Fruit fly (Drosophila melanogaster): ENCODE results near the gene Mst84Db.

- TF ChIP-seq Crg-1 (GFP tag; optimal IDR thresholded peaks at IDR 0.05) (no peak), toe (GFP tag; optimal IDR thresholded peaks at IDR 0.05) (no peak), cic (GFP tag; optimal IDR thresholded peaks at IDR 0.05) (no peak), CG1620 (GFP tag; optimal IDR thresholded peaks at IDR 0.05) (no peak), CG14711 (tag; optimal IDR thresholded peaks at IDR 0.05) (no peak), tj (GFP tag; optimal IDR thresholded peaks at IDR 0.05) (no peak), cnc (optimal IDR thresholded peaks at IDR 0.05) (no peak), kay (GFP tag; ENCODE audit: borderline replicate concordance) (no peak), bab1 (GFP tag; optimal IDR thresholded peaks at IDR 0.05) (no peak), CG7045 (GFP tag; optimal IDR thresholded peaks at IDR 0.05) (no peak), CG12768 (GFP tag; optimal IDR thresholded peaks at IDR 0.05) (no peak)
Measured at dm6 chr3R:7394047-7394446, 28.6 kb upstream of the Mst84Db start.

Data from whole organism, adult.